Worm (Caenorhabditis elegans): ENCODE data around the gene math-8.
A peak's percentile ranks its signal among the peaks of the same experiment; 100 is the strongest.

ce11 chrII:1848109-1848508, 40.9 kb downstream of the math-8 start, which contains the start of gene fbxb-97:
- TF ChIP-seq lin-15B (tag; optimal IDR thresholded peaks at IDR 0.05) (no peak), nhr-84 (tag; optimal IDR thresholded peaks at IDR 0.05) (no peak), mep-1 (tag; optimal IDR thresholded peaks at IDR 0.05) (no peak), lin-13 (GFP tag; optimal IDR thresholded peaks at IDR 0.05) (no peak), mdl-1 (tag; optimal IDR thresholded peaks at IDR 0.05) (no peak), nhr-77 (tag; optimal IDR thresholded peaks at IDR 0.05) (no peak), nhr-28 (tag; optimal IDR thresholded peaks at IDR 0.05) (no peak), dpl-1 (GFP tag; optimal IDR thresholded peaks at IDR 0.05) (no peak), efl-1 (optimal IDR thresholded peaks at IDR 0.05) (peak in 1 of 2 experiments; percentile 48), efl-1 (GFP tag; optimal IDR thresholded peaks at IDR 0.05 in 1 of 2) (no peak), nhr-76 (tag; optimal IDR thresholded peaks at IDR 0.05) (no peak)

All from whole organism, L1 larva.